Worm (Caenorhabditis elegans) whole organism, dauer: ENCODE measurements around the gene F14D7.8.
"Not testable (repeated sequence)": the region's sequence is repeated elsewhere in the genome, so short reads cannot be mapped to it uniquely, and the experiment has no call there.

Experiments
- unc-62 ChIP-seq: sonication (generic microtip); optimal IDR thresholded peaks from 2 replicates; lab custom pipeline; 2017; ENCODE audit warnings: missing biosample characterization, missing genetic modification reagents, missing genetic modification characterization

Gene F14D7.8

ce11 chrV:14296499-14296898 is 16.1 kb downstream of the F14D7.8 start, which contains the start of gene F14D7.3:
Gene F14D7.3, plus strand, starts transcription at chrV:14296799.
- no peak for TF ChIP-seq unc-62

DNA sequence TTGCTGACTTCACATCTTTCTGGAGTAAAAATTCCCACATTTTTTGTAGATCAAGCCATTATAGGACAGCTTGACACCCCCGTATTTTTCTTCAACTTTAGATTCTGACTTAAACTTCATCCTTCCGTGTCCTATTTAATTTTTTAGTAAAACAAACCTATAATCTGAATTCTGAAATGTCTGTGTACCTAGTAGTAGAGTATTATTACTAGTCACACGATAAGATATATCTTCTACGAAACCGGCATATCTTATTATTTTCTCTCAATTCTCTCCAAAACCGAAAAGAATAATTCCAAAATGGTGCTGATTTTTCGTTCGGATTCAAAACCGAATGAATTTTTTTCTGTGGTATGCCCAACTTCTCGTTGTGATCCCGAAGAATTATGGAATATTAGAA is 18.2 kb downstream of the F14D7.8 start, which contains the start of gene F14D7.9:
F14D7.9 (plus strand) TSS at position 301 of the 400 bp plus-strand sequence.
- TF ChIP-seq unc-62, result no peak

DNA sequence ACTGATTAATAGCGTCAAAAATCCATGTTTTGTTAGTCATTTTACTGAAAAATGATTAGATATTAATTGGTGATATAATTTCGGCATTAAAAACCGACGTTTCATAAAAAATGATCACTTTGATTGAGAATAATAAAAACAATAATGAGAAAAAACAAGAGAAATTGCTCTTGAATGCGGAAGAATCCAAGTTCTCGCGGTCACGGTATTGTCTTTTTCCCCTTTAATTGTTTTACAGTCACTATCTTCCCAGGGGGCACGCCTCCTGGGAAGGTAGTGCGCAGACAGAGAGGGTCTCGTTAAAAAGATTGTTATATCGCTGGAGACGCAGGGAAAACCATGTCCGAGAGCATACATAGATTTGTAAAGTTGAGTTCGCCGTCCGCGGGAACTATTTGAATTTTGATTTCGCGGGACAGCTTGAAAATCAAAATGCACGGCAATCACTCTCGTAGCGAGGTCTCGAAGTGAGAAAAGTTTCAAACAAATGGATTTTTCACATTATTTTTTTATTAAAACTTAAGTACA is 18.9 kb downstream of the F14D7.8 start, which contains the start of gene F14D7.2:
F14D7.2 (minus strand) TSS at position 51 of the 528 bp plus-strand sequence.
- TF ChIP-seq unc-62, result no peak

DNA sequence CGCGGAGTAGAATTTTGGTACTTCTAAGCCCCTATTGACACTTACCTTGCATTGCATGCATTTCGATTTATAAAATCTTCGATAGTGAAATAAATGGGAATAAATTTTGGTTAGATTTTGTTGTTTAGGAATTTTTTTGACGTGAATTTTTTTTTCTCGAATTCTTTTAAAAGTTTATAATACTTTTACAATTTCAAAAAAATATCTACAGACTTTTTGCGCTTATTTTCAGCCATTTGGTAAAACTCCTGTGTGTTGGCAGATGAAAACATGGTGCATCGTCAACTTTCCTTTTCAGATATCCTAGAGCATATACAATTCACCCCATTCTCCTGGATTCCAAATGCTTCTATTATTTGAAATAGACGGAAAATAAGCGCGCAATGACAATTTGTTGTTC is 22.0 kb downstream of the F14D7.8 start, which contains the start of gene F14D7.18:
F14D7.18 (minus strand) TSS at position 101 of the 400 bp plus-strand sequence.
- TF ChIP-seq unc-62, result no peak

ce11 chrV:14289363-14289762 is 23.2 kb downstream of the F14D7.8 start, which contains the start of gene F14D7.1:
Gene F14D7.1, minus strand, starts transcription at chrV:14289463.
- no peak for TF ChIP-seq unc-62

ce11 chrV:14285803-14286202 is 26.8 kb downstream of the F14D7.8 start, which contains the start of gene F40G12.11:
Gene F40G12.11, plus strand, starts transcription at chrV:14286171.
- no peak for TF ChIP-seq unc-62

DNA sequence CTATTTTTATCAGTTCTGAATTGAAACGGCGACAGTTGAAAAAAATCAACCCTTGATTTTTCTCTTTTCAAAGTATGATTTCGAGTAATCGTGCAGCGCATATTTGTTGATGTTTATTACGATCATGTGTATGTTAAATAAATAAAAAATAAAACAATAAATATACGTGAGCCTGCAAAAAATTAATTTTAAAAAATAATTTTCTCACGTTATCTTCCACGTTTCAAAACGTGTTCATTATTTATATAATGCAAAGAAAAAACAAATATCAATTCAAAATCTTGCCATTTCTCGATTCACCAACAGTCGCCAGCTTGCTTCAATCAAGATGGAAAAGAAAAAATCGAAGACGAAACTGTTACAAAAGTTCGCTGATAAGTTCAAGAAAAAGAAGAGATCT is 29.4 kb downstream of the F14D7.8 start, which contains the start of gene F40G12.10:
F40G12.10 (plus strand) TSS at position 301 of the 400 bp plus-strand sequence.
- no peak for TF ChIP-seq unc-62

- TF ChIP-seq unc-62, result no peak
Observed at ce11 chrV:14282222-14282709, 30.3 kb downstream of the F14D7.8 start, which contains the start of the genes srt-74 and F40G12.9. Gene srt-74, minus strand, starts transcription at chrV:14282322. Gene F40G12.9, plus strand, starts transcription at chrV:14282659.

DNA sequence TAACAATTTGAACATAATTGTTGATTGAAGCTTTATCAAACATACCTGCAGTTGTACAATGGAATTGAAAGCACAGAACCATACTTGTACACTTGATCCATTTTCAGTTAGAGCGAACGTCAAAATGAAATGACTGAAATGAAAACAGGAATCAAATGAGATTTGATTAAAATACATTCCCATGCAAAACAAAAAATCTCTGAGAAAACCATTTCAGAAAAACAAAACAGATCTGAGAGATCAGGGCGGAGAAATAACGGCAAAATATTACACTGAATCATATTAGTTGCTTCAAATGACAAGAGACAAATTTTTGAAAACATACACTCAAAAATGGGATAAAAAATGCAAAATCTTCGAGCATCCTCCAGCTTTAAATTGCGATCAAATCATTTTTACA is 32.8 kb downstream of the F14D7.8 start, which contains the start of gene srt-33:
srt-33 (minus strand) TSS at position 101 of the 400 bp plus-strand sequence.
- TF ChIP-seq unc-62, result no peak

DNA sequence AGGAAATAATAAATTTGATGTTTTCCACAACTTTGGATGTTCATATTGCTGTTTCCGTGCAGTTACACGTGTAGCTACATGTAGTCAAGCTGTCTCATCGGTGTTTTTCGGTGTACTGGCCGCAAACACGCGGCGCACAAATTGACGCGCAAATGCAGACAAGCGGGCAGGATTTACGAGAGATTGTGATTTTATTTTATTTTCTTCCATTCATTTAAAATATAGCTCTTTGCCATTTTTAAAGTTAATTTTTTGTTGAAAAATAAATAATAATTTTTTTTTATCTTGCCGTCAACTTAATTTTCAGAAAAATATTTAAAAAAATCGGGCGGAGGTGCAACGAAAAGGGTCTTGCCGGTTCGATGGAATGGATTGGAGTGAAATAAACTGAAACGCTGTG is 38.3 kb downstream of the F14D7.8 start, which contains the start of gene F40G12.7:
F40G12.7 (plus strand) TSS at position 301 of the 400 bp plus-strand sequence.
- TF ChIP-seq unc-62, result not testable (repeated sequence)

ce11 chrV:14273019-14273418 is 39.6 kb downstream of the F14D7.8 start, which contains the start of gene F40G12.6:
Gene F40G12.6, minus strand, starts transcription at chrV:14273119.
- no peak for TF ChIP-seq unc-62

ce11 chrV:14270729-14271128 is 41.9 kb downstream of the F14D7.8 start, which contains the start of gene F40G12.5:
Gene F40G12.5, minus strand, starts transcription at chrV:14270829.
- TF ChIP-seq unc-62, result no peak

- TF ChIP-seq unc-62, result no peak
Observed at ce11 chrV:14268616-14269015, 44.0 kb downstream of the F14D7.8 start, which contains the start of gene F40G12.4. Gene F40G12.4, minus strand, starts transcription at chrV:14268716.

- TF ChIP-seq unc-62, result no peak
Observed at ce11 chrV:14267326-14267942, 45.2 kb downstream of the F14D7.8 start.
